Fruit fly (Drosophila melanogaster) whole organism, embryonic: ENCODE data around the gene CG4313.

ENCODE experiments used
- B-H2 ChIP-seq: fragments of 200-800 bp; sonication (Bioruptor generic); optimal IDR thresholded peaks from 2 replicates; lab custom pipeline; 2018; ENCODE audit warnings: missing biosample characterization, mild to moderate bottlenecking, missing genetic modification characterization
- Bteb2 ChIP-seq: fragments of 200-800 bp; sonication (Bioruptor generic); optimal IDR thresholded peaks from 2 replicates; lab custom pipeline; 2016; ENCODE audit warnings: missing biosample characterization, missing genetic modification characterization
- CG10959 ChIP-seq: fragments of 200-800 bp; sonication (Bioruptor generic); IDR thresholded peaks from 2 replicates; pipeline ENCODE4 v1.3.6; 2022; ENCODE audit warnings: missing biosample characterization, missing genetic modification characterization
- CG12744 ChIP-seq: fragments of 200-800 bp; sonication (Bioruptor generic); optimal IDR thresholded peaks from 2 replicates; lab custom pipeline; 2016; ENCODE audit warnings: missing biosample characterization, missing genetic modification characterization
- CG13123 ChIP-seq: fragments of 200-800 bp; sonication (Bioruptor generic); optimal IDR thresholded peaks from 2 replicates; lab custom pipeline; 2016; ENCODE audit warnings: missing biosample characterization, missing genetic modification characterization
- CG14667 ChIP-seq: fragments of 200-800 bp; sonication (Bioruptor generic); IDR thresholded peaks from 2 replicates; pipeline ENCODE4 v1.3.6; 2022; ENCODE audit warnings: missing biosample characterization, missing genetic modification characterization
- CG17186 ChIP-seq: fragments of 200-800 bp; sonication (Bioruptor generic); optimal IDR thresholded peaks from 3 replicates; lab custom pipeline; 2017; ENCODE audit warnings: missing biosample characterization, missing genetic modification reagents, missing genetic modification characterization
- CG18011 ChIP-seq: fragments of 200-800 bp; sonication (Bioruptor generic); optimal IDR thresholded peaks from 2 replicates; lab custom pipeline; 2017; ENCODE audit warnings: missing biosample characterization, missing genetic modification characterization, mild to moderate bottlenecking, moderate library complexity, missing genotype
- CG2875 ChIP-seq: fragments of 200-800 bp; sonication (Bioruptor generic); optimal IDR thresholded peaks from 2 replicates; lab custom pipeline; 2017; ENCODE audit warnings: missing biosample characterization, mild to moderate bottlenecking, missing genetic modification characterization, missing genetic modification reagents
- CG31224 ChIP-seq: fragments of 200-800 bp; sonication (Bioruptor generic); IDR thresholded peaks from 2 replicates; pipeline ENCODE4 v1.3.6; 2022; ENCODE audit warnings: missing biosample characterization, missing genetic modification characterization
- CG32772 ChIP-seq: fragments of 200-800 bp; sonication (Bioruptor generic); IDR thresholded peaks from 2 replicates; pipeline ENCODE4 v1.3.6; 2022; ENCODE audit warnings: missing biosample characterization, missing genetic modification characterization
- CG33213 ChIP-seq: fragments of 200-800 bp; sonication (Bioruptor generic); optimal IDR thresholded peaks from 3 replicates; lab custom pipeline; 2016; ENCODE audit warnings: missing biosample characterization, missing genetic modification characterization
- CG3407 ChIP-seq: fragments of 200-800 bp; sonication (Bioruptor generic); optimal IDR thresholded peaks from 2 replicates; lab custom pipeline; 2018; ENCODE audit warnings: missing biosample characterization, mild to moderate bottlenecking, missing genetic modification characterization
- CG4328 ChIP-seq: fragments of 200-800 bp; sonication (Bioruptor generic); optimal IDR thresholded peaks from 3 replicates; lab custom pipeline; 2017; ENCODE audit warnings: missing biosample characterization, missing genetic modification reagents, missing genetic modification characterization
- CG6254 ChIP-seq: fragments of 200-800 bp; sonication (Bioruptor generic); optimal IDR thresholded peaks from 3 replicates; lab custom pipeline; 2017; ENCODE audit warnings: mild to moderate bottlenecking, missing biosample characterization, missing genetic modification reagents, missing genetic modification characterization
- CG7786 ChIP-seq: fragments of 200-800 bp; sonication (Bioruptor generic); optimal IDR thresholded peaks from 2 replicates; lab custom pipeline; 2016; ENCODE audit warnings: missing biosample characterization, missing genetic modification characterization
- CG7839 ChIP-seq: fragments of 200-800 bp; sonication (Bioruptor generic); optimal IDR thresholded peaks from 3 replicates; lab custom pipeline; 2018; ENCODE audit warnings: missing biosample characterization, mild to moderate bottlenecking, missing genetic modification characterization, moderate library complexity
- CG8944 ChIP-seq: fragments of 200-800 bp; sonication (Bioruptor generic); optimal IDR thresholded peaks from 3 replicates; lab custom pipeline; 2016; ENCODE audit warnings: missing biosample characterization, missing genetic modification characterization
- Chrac-16 ChIP-seq: fragments of 200-800 bp; sonication (Bioruptor generic); optimal IDR thresholded peaks from 3 replicates; lab custom pipeline; 2016; ENCODE audit warnings: missing biosample characterization, missing genetic modification characterization
- CkIIα-i1 ChIP-seq: fragments of 200-800 bp; sonication (Bioruptor generic); IDR thresholded peaks from 2 replicates; pipeline ENCODE4 v1.3.6; 2022; ENCODE audit warnings: missing biosample characterization, missing genetic modification characterization
- Dfd ChIP-seq, 2 experiments: fragments of >200 bp; optimal IDR thresholded peaks; 2 replicates each; lab custom pipeline; 2017; ENCODE audit warnings: missing biosample characterization in 2 of 2, missing genetic modification characterization in 2 of 2
- Dref ChIP-seq: fragments of 200-800 bp; sonication (Bioruptor generic); IDR thresholded peaks from 2 replicates; pipeline ENCODE4 v1.3.6; 2022; ENCODE audit warnings: missing biosample characterization, missing genetic modification characterization
- ERR ChIP-seq: fragments of 200-800 bp; sonication (Bioruptor generic); optimal IDR thresholded peaks from 2 replicates; lab custom pipeline; 2016; ENCODE audit warnings: missing biosample characterization, missing genetic modification characterization
- Fer3 ChIP-seq: fragments of 200-800 bp; sonication (Bioruptor generic); optimal IDR thresholded peaks from 2 replicates; lab custom pipeline; 2018; ENCODE audit warnings: missing biosample characterization, mild to moderate bottlenecking, missing genetic modification characterization, moderate library complexity
- GATAe ChIP-seq: fragments of 200-800 bp; sonication (Bioruptor generic); conservative IDR thresholded peaks from 2 replicates; pipeline ENCODE4 v1.3.6; 2022; ENCODE audit warnings: missing biosample characterization, missing genetic modification characterization
- Gsc ChIP-seq: fragments of 200-800 bp; sonication (Bioruptor generic); IDR thresholded peaks from 2 replicates; pipeline ENCODE4 v1.3.6; 2022; ENCODE audit warnings: missing biosample characterization, missing genetic modification characterization
- Gug ChIP-seq: fragments of 200-800 bp; sonication (Bioruptor generic); IDR thresholded peaks from 4 replicates; pipeline ENCODE4 v1.3.6; 2022; ENCODE audit warnings: missing biosample characterization, missing genetic modification characterization
- HmgD ChIP-seq: fragments of 200-800 bp; sonication (Bioruptor generic); optimal IDR thresholded peaks from 3 replicates; lab custom pipeline; 2016; ENCODE audit warnings: missing biosample characterization, missing genetic modification characterization
- Hmr ChIP-seq: fragments of 200-800 bp; sonication (Bioruptor generic); optimal IDR thresholded peaks from 3 replicates; lab custom pipeline; 2017; ENCODE audit warnings: mild to moderate bottlenecking, missing biosample characterization, missing genetic modification reagents, missing genetic modification characterization
- MTF-1 ChIP-seq: fragments of 200-800 bp; sonication (Bioruptor generic); optimal IDR thresholded peaks from 2 replicates; lab custom pipeline; 2018; ENCODE audit warnings: missing biosample characterization, mild to moderate bottlenecking, missing genetic modification characterization, borderline replicate concordance
- Mrtf ChIP-seq: fragments of 200-800 bp; sonication (Bioruptor generic); IDR thresholded peaks from 3 replicates; pipeline ENCODE4 v1.3.6; 2022; ENCODE audit warnings: missing biosample characterization, missing genetic modification characterization
- NFAT ChIP-seq: fragments of 200-800 bp; sonication (Bioruptor generic); IDR thresholded peaks from 2 replicates; pipeline ENCODE4 v1.3.6; 2022; ENCODE audit warnings: missing biosample characterization, missing genetic modification characterization
- Sox102F ChIP-seq: fragments of 200-800 bp; sonication (Bioruptor generic); optimal IDR thresholded peaks from 2 replicates; lab custom pipeline; 2018; ENCODE audit warnings: missing biosample characterization, mild to moderate bottlenecking, missing genetic modification characterization, moderate library complexity
- amos ChIP-seq: fragments of 200-800 bp; sonication (Bioruptor generic); IDR thresholded peaks from 2 replicates; pipeline ENCODE4 v1.3.6; 2022; ENCODE audit warnings: missing biosample characterization, missing genetic modification characterization; ENCODE audit not compliant: partially characterized antibody
- bab2 ChIP-seq: fragments of 200-800 bp; sonication (Bioruptor generic); optimal IDR thresholded peaks from 2 replicates; lab custom pipeline; 2016; ENCODE audit warnings: missing biosample characterization, missing genetic modification characterization
- danr ChIP-seq: fragments of 200-800 bp; sonication (Bioruptor generic); IDR thresholded peaks from 2 replicates; pipeline ENCODE4 v1.3.6; 2022; ENCODE audit warnings: missing biosample characterization, missing genetic modification characterization
- dmrt99B ChIP-seq: fragments of 200-800 bp; sonication (Bioruptor generic); optimal IDR thresholded peaks from 2 replicates; lab custom pipeline; 2018; ENCODE audit warnings: missing biosample characterization, mild to moderate bottlenecking, missing genetic modification characterization, moderate library complexity
- fd96Cb ChIP-seq: fragments of 200-800 bp; sonication (Bioruptor generic); optimal IDR thresholded peaks from 2 replicates; lab custom pipeline; 2018; ENCODE audit warnings: missing biosample characterization, mild to moderate bottlenecking, missing genetic modification characterization, moderate library complexity
- gce ChIP-seq: fragments of 200-800 bp; sonication (Bioruptor generic); IDR thresholded peaks from 3 replicates; pipeline ENCODE4 v1.3.6; 2022; ENCODE audit warnings: missing biosample characterization, missing genetic modification characterization
- gcm ChIP-seq: fragments of 200-800 bp; sonication (Bioruptor generic); optimal IDR thresholded peaks from 2 replicates; lab custom pipeline; 2019; ENCODE audit warnings: missing biosample characterization, mild to moderate bottlenecking, missing genetic modification characterization, moderate library complexity
- grau ChIP-seq: fragments of 200-800 bp; optimal IDR thresholded peaks from 3 replicates; lab custom pipeline; 2019; ENCODE audit warnings: missing biosample characterization, mild to moderate bottlenecking, missing genetic modification characterization, moderate library complexity
- ken ChIP-seq: fragments of 200-800 bp; sonication (Bioruptor generic); IDR thresholded peaks from 3 replicates; pipeline ENCODE4 v1.3.6; 2022; ENCODE audit warnings: missing biosample characterization, missing genetic modification characterization
- lab ChIP-seq: fragments of 200-800 bp; sonication (Bioruptor generic); optimal IDR thresholded peaks from 3 replicates; lab custom pipeline; 2017; ENCODE audit warnings: missing biosample characterization, missing genetic modification characterization, mild to moderate bottlenecking, moderate library complexity, missing genetic modification reagents
- lola ChIP-seq, 3 experiments: fragments of >200 bp in 2 of 3; fragments of 200-800 bp in 1 of 3; sonication (Bioruptor generic) in 1 of 3; optimal IDR thresholded peaks; 2 replicates each; lab custom pipeline; 2017 to 2019; ENCODE audit warnings: missing biosample characterization in 3 of 3, missing genetic modification characterization in 3 of 3, mild to moderate bottlenecking in 1 of 3, moderate library complexity in 1 of 3
- phol ChIP-seq: fragments of 200-800 bp; sonication (Bioruptor generic); optimal IDR thresholded peaks from 3 replicates; lab custom pipeline; 2018; ENCODE audit warnings: missing biosample characterization, mild to moderate bottlenecking, missing genetic modification characterization, moderate library complexity
- repo ChIP-seq: fragments of 200-800 bp; sonication (Bioruptor generic); optimal IDR thresholded peaks from 2 replicates; lab custom pipeline; 2016; ENCODE audit warnings: missing biosample characterization, missing genetic modification characterization
- sqz ChIP-seq: fragments of 200-800 bp; sonication (Bioruptor generic); optimal IDR thresholded peaks from 3 replicates; lab custom pipeline; 2018; ENCODE audit warnings: missing biosample characterization, mild to moderate bottlenecking, missing genetic modification characterization
- tap ChIP-seq: fragments of 200-800 bp; optimal IDR thresholded peaks from 3 replicates; lab custom pipeline; 2019; ENCODE audit warnings: missing biosample characterization, mild to moderate bottlenecking, missing genetic modification characterization, moderate library complexity
- tna ChIP-seq: fragments of 200-800 bp; sonication (Bioruptor generic); IDR thresholded peaks from 2 replicates; pipeline ENCODE4 v1.3.6; 2022; ENCODE audit warnings: missing biosample characterization, missing genetic modification characterization; ENCODE audit not compliant: partially characterized antibody
- vvl ChIP-seq: fragments of 200-800 bp; sonication (Bioruptor generic); IDR thresholded peaks from 2 replicates; pipeline ENCODE4 v1.3.6; 2022; ENCODE audit warnings: missing biosample characterization, missing genetic modification characterization
- wek ChIP-seq: fragments of 200-800 bp; sonication (Bioruptor generic); optimal IDR thresholded peaks from 3 replicates; lab custom pipeline; 2018; ENCODE audit warnings: missing biosample characterization, mild to moderate bottlenecking, missing genetic modification characterization, moderate library complexity

CG4313 gene

dm6 chrX:2083109-2083508 lies 41.4 kb downstream of the CG4313 start (continued):
- TF ChIP-seq CG13123 (GFP tag; lab: Kevin White, UChicago) (no peak), CG33213 (GFP tag; lab: Kevin White, UChicago) (peak; percentile 7), dmrt99B (tag; lab: Kevin White, UChicago) (peak; percentile 23), amos (no peak), tap (tag; lab: Kevin White, UChicago) (peak; percentile 22), CG18011 (GFP tag; lab: Kevin White, UChicago) (no peak), NFAT (GFP tag; lab: Robert Waterston, UW) (peak; percentile 72; the same call in 1 of the 2 replicates), MTF-1 (GFP tag; lab: Kevin White, UChicago) (no peak), ERR (GFP tag; lab: Kevin White, UChicago) (no peak), Dfd (GFP tag; optimal IDR thresholded peaks at IDR 0.05; lab: Kevin White, UChicago) (no peak), Gug (GFP tag; lab: Robert Waterston, UW) (peak; percentile 71; the same call in 3 of the 4 replicates), CG4328 (no peak), CG3407 (GFP tag; lab: Kevin White, UChicago) (no peak), ken (GFP tag; lab: Robert Waterston, UW) (no peak), fd96Cb (tag; lab: Kevin White, UChicago) (no peak), gcm (no peak), Fer3 (tag; lab: Kevin White, UChicago) (peak; percentile 77), CG10959 (GFP tag; lab: Robert Waterston, UW) (no peak), Gsc (GFP tag; lab: Robert Waterston, UW) (no peak), grau (tag; lab: Kevin White, UChicago) (peak; percentile 90), phol (tag; lab: Kevin White, UChicago) (peak; percentile 19), wek (GFP tag; lab: Kevin White, UChicago) (no peak), CkIIα-i1 (GFP tag; lab: Robert Waterston, UW) (no peak), CG6254 (no peak), sqz (GFP tag; lab: Kevin White, UChicago) (no peak), lab (GFP tag; lab: Kevin White, UChicago) (peak; percentile 83), danr (GFP tag; lab: Robert Waterston, UW) (no peak), CG12744 (no peak), HmgD (GFP tag; lab: Kevin White, UChicago) (peak; percentile 36), Chrac-16 (GFP tag; lab: Kevin White, UChicago) (peak; percentile 48), CG31224 (GFP tag; lab: Robert Waterston, UW) (peak; percentile 65), Hmr (peak; percentile 57), repo (GFP tag; lab: Kevin White, UChicago) (no peak), Sox102F (peak; percentile 25), Dref (GFP tag; lab: Robert Waterston, UW) (peak; percentile 30; the same call in 1 of the 2 replicates), tna (GFP tag; lab: Robert Waterston, UW) (no peak), CG17186 (GFP tag; lab: Kevin White, UChicago) (no peak), gce (no peak), GATAe (GFP tag; lab: Robert Waterston, UW) (no peak), lola (GFP tag; optimal IDR thresholded peaks at IDR 0.05; lab: Kevin White, UChicago) (no peak), B-H2 (peak; percentile 37), Mrtf (GFP tag; lab: Robert Waterston, UW) (peak; percentile 54; the same call in 1 of the 3 replicates), Bteb2 (GFP tag; lab: Kevin White, UChicago) (peak; percentile 39), CG8944 (GFP tag; lab: Kevin White, UChicago) (peak; percentile 29), CG7839 (tag; lab: Kevin White, UChicago) (peak; percentile 66), CG14667 (0 out of 2 replicates have a peak, but pooled peaks have one; percentile 41), vvl (GFP tag; lab: Robert Waterston, UW) (peak; percentile 55), CG2875 (no peak), bab2 (peak; percentile 23), CG32772 (GFP tag; lab: Robert Waterston, UW) (no peak), CG7786 (GFP tag; lab: Kevin White, UChicago) (peak; percentile 72)
